Worm (Caenorhabditis elegans): ENCODE results near the gene R160.12.

DNA sequence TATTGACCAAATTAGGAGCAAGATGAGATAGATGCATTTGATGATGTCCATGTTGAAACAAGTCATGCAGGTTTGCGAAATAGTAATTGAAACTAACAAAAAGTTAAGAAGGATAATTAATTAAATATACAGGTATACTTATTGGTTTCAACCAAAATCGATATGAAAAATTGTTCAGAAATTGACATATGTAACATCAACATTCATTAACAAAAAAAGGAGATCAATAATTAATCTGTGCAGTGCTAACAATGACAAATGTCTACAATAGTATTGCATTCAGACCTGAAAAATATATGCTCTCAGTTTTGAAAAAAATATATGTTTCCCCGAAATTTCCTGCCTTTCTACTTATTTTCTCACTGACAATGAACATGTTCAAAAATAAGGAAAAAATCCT is 8.8 kb downstream of the R160.12 start, which contains the start of gene R160.4:
- TF ChIP-seq egl-27 (tag; optimal IDR thresholded peaks at IDR 0.05) (no peak), fos-1 (tag; optimal IDR thresholded peaks at IDR 0.05) (no peak), zag-1 (tag; optimal IDR thresholded peaks at IDR 0.05) (no peak), ceh-82 (tag; optimal IDR thresholded peaks at IDR 0.05) (no peak), ztf-11 (tag; optimal IDR thresholded peaks at IDR 0.05) (no peak), ztf-4 (tag; optimal IDR thresholded peaks at IDR 0.05) (no peak), fkh-10 (GFP tag; optimal IDR thresholded peaks at IDR 0.05) (no peak), nhr-77 (tag; optimal IDR thresholded peaks at IDR 0.05) (no peak), eor-1 (tag; optimal IDR thresholded peaks at IDR 0.05) (no peak), nhr-11 (tag; optimal IDR thresholded peaks at IDR 0.05) (no peak), ama-1 (optimal IDR thresholded peaks at IDR 0.05) (no peak)

All from whole organism, L3 larva.